Worm (Caenorhabditis elegans): Measurements from ENCODE around the gene srz-78.

The srz-78 gene

ce11 chrIV:3524584-3525020 lies 33.0 kb downstream of the srz-78 start (continued):
- TF ChIP-seq unc-130 (GFP tag; optimal IDR thresholded peaks at IDR 0.05): no peak
- peak; percentile 67 for TF ChIP-seq nhr-90 (tag; optimal IDR thresholded peaks at IDR 0.05)
- TF ChIP-seq akir-1 (GFP tag; optimal IDR thresholded peaks at IDR 0.05): no peak
- TF ChIP-seq T26A5.8 (tag; optimal IDR thresholded peaks at IDR 0.05): no peak
- TF ChIP-seq let-526 (GFP tag; IDR thresholded peaks at IDR 0.05): no peak
- TF ChIP-seq ztf-3 (GFP tag; optimal IDR thresholded peaks at IDR 0.05): no peak
- no peak for TF ChIP-seq Y53G8AR.9 (GFP tag; conservative IDR thresholded peaks at IDR 0.05)
- TF ChIP-seq C17E4.6 (GFP tag; IDR thresholded peaks at IDR 0.05): no peak
- TF ChIP-seq F37B4.10 (GFP tag; IDR thresholded peaks at IDR 0.05): no peak
- no peak for TF ChIP-seq F55B11.4 (tag; optimal IDR thresholded peaks at IDR 0.05; ENCODE audit: borderline replicate concordance, insufficient read depth)
- TF ChIP-seq egl-18 (GFP tag; IDR thresholded peaks at IDR 0.05): no peak
- TF ChIP-seq tbp1 (GFP tag; optimal IDR thresholded peaks at IDR 0.05): peak; percentile 93
- 0 out of 2 replicates have a peak, but pooled peaks have one; percentile 21 for TF ChIP-seq ceh-91 (GFP tag; IDR thresholded peaks at IDR 0.05)
- TF ChIP-seq nhr-179 (tag; optimal IDR thresholded peaks at IDR 0.05): no peak
- no peak for TF ChIP-seq C06A6.2 (GFP tag; conservative IDR thresholded peaks at IDR 0.05)
- TF ChIP-seq ztf-26 (tag; optimal IDR thresholded peaks at IDR 0.05): peak; percentile 69
- TF ChIP-seq snpc-1.3 (tag; optimal IDR thresholded peaks at IDR 0.05; ENCODE audit: insufficient read depth): peak; percentile 19
- no peak for TF ChIP-seq hsf-1 (GFP tag; IDR thresholded peaks at IDR 0.05)
- TF ChIP-seq efl-1 (GFP tag; optimal IDR thresholded peaks at IDR 0.05): peak; percentile 8
- no peak for TF ChIP-seq Y79H2A.3 (GFP tag; conservative IDR thresholded peaks at IDR 0.05)
- TF ChIP-seq athp-1 (tag; optimal IDR thresholded peaks at IDR 0.05): peak; percentile 45
- TF ChIP-seq ztf-18 (tag; optimal IDR thresholded peaks at IDR 0.05): peak; percentile 47
- TF ChIP-seq bed-2 (GFP tag; IDR thresholded peaks at IDR 0.05): 0 out of 2 replicates have a peak, but pooled peaks have one; percentile 6
- TF ChIP-seq madf-10 (tag; optimal IDR thresholded peaks at IDR 0.05): peak; percentile 58
- no peak for TF ChIP-seq ets-4 (GFP tag; optimal IDR thresholded peaks at IDR 0.05)
- TF ChIP-seq K11D2.4 (GFP tag; IDR thresholded peaks at IDR 0.05): 0 out of 2 replicates have a peak, but pooled peaks have one; percentile 28
- TF ChIP-seq rec-8 (tag; optimal IDR thresholded peaks at IDR 0.05): peak; percentile 33 to 53
- no peak for TF ChIP-seq ztf-22 (GFP tag; optimal IDR thresholded peaks at IDR 0.05)
- 0 out of 2 replicates have a peak, but pooled peaks have one; percentile 46 for TF ChIP-seq madf-3 (GFP tag; IDR thresholded peaks at IDR 0.05)
- TF ChIP-seq hmg-1.2 (GFP tag; IDR thresholded peaks at IDR 0.05): peak; percentile 71
- TF ChIP-seq K12H6.12 (tag; optimal IDR thresholded peaks at IDR 0.05): peak; percentile 27
- TF ChIP-seq fkh-3 (tag; optimal IDR thresholded peaks at IDR 0.05): peak; percentile 8
- TF ChIP-seq attf-3 (GFP tag; conservative IDR thresholded peaks at IDR 0.05): peak; percentile 41; the same call in 1 of the 2 replicates
- TF ChIP-seq B0035.1 (tag; optimal IDR thresholded peaks at IDR 0.05): no peak
- TF ChIP-seq bed-1 (GFP tag; IDR thresholded peaks at IDR 0.05): no peak
- peak; percentile 94 for TF ChIP-seq lin-26 (GFP tag; IDR thresholded peaks at IDR 0.05)
- TF ChIP-seq unc-62 (GFP tag; optimal IDR thresholded peaks at IDR 0.05): no peak
- TF ChIP-seq ceh-100 (GFP tag; IDR thresholded peaks at IDR 0.05): peak; percentile 45
- TF ChIP-seq cebp-2 (GFP tag; IDR thresholded peaks at IDR 0.05): no peak
- TF ChIP-seq die-1 (tag; optimal IDR thresholded peaks at IDR 0.05): peak; percentile 77
- TF ChIP-seq ceh-40 (GFP tag; IDR thresholded peaks at IDR 0.05): 0 out of 2 replicates have a peak, but pooled peaks have one; percentile 63
- 0 out of 2 replicates have a peak, but pooled peaks have one; percentile 36 for TF ChIP-seq egrh-3 (GFP tag; IDR thresholded peaks at IDR 0.05)
- TF ChIP-seq pha-4 (tag; optimal IDR thresholded peaks at IDR 0.05): no peak
- peak; percentile 57 for TF ChIP-seq rcor-1 (GFP tag; IDR thresholded peaks at IDR 0.05)
- TF ChIP-seq ceh-27 (GFP tag; optimal IDR thresholded peaks at IDR 0.05): peak; percentile 53
- peak; percentile 43 for TF ChIP-seq hlh-12 (tag; optimal IDR thresholded peaks at IDR 0.05)
- TF ChIP-seq B0336.3 (GFP tag; IDR thresholded peaks at IDR 0.05): 0 out of 2 replicates have a peak, but pooled peaks have one; percentile 20
- no peak for TF ChIP-seq gei-17 (GFP tag; optimal IDR thresholded peaks at IDR 0.05)
- no peak for TF ChIP-seq Y67H2A.10 (GFP tag; conservative IDR thresholded peaks at IDR 0.05)

Measured in whole organism, young adult.